Worm (Caenorhabditis elegans) whole organism, young adult: Measurements from ENCODE around the gene ZK185.1.

ENCODE experiments used
- F37B4.10 ChIP-seq: fragments of 200-800 bp; sonication (Bioruptor generic); IDR thresholded peaks from 2 replicates; pipeline ENCODE4 v1.3.6; 2022; ENCODE audit warnings: missing genetic modification characterization, missing compliant biosample characterization
- ama-1 ChIP-seq, 3 experiments: fragments of 150-350 bp in 1 of 3; sonication (generic microtip) in 2 of 3; optimal IDR thresholded peaks; 2 replicates each; lab custom pipeline; 2014 to 2018; ENCODE audit warnings: missing biosample characterization in 2 of 3, missing genetic modification characterization in 2 of 3, missing genetic modification reagents in 2 of 3
- dpff-1 ChIP-seq: sonication (generic microtip); optimal IDR thresholded peaks from 2 replicates; lab custom pipeline; 2017; ENCODE audit warnings: mild to moderate bottlenecking, missing genetic modification characterization, missing compliant biosample characterization
- nhr-27 ChIP-seq: fragments of 200-800 bp; sonication (Bioruptor generic); optimal IDR thresholded peaks from 2 replicates; lab custom pipeline; 2018; ENCODE audit warnings: mild to moderate bottlenecking, missing genetic modification characterization, moderate library complexity, missing compliant biosample characterization
- sdz-38 ChIP-seq: sonication (generic microtip); optimal IDR thresholded peaks from 2 replicates; lab custom pipeline; 2016; ENCODE audit warnings: missing genotype, missing genetic modification characterization, missing compliant biosample characterization
- unc-62 ChIP-seq: fragments of 150-350 bp; optimal IDR thresholded peaks from 2 replicates; lab custom pipeline; 2014; ENCODE audit warnings: missing biosample characterization, missing genetic modification reagents, missing genetic modification characterization

DNA sequence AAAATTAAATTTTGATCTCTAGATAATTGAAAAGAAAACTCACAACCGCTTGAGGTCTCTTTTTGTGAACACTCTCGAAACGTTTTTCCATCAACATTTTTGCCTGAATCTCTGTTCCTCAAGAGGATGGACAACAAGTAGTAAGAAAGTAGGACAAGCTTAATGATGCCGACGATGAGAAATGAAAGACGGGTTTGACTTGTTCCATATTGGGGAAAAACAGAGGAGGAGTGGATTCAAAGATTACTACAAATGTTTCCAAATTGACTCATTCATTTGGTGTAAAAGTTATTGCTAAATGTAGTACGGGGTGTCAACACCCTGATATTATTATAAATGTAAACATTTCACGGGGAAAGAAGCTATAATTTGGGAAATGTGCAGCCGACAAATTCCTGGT is 15.3 kb upstream of the ZK185.1 start, which contains the start of gene ZK185.4:
- TF ChIP-seq F37B4.10 (no peak), nhr-27 (tag; lab: Kevin White, UChicago) (no peak), dpff-1 (no peak), unc-62 (GFP tag; lab: Kevin White, UChicago) (no peak), sdz-38 (tag; lab: Kevin White, UChicago) (no peak), ama-1 (optimal IDR thresholded peaks at IDR 0.05; lab: Kevin White, UChicago) (no peak), ama-1 (GFP tag; optimal IDR thresholded peaks at IDR 0.05; lab: Kevin White, UChicago) (no peak)
